Fruit fly (Drosophila melanogaster) whole organism, embryonic: ENCODE results near the gene snu.

Source experiments
- ATbp ChIP-seq: fragments of 200-800 bp; sonication (Bioruptor generic); optimal IDR thresholded peaks from 2 replicates; lab custom pipeline; 2017; ENCODE audit warnings: missing biosample characterization, mild to moderate bottlenecking, missing genetic modification characterization, missing genetic modification reagents
- Aef1 ChIP-seq: fragments of 200-800 bp; sonication (Bioruptor generic); IDR thresholded peaks from 3 replicates; pipeline ENCODE4 v1.3.6; 2022; ENCODE audit warnings: missing biosample characterization, missing genetic modification characterization
- Bgb ChIP-seq: fragments of 200-800 bp; sonication (Bioruptor generic); IDR thresholded peaks from 2 replicates; pipeline ENCODE4 v1.3.6; 2022; ENCODE audit warnings: missing biosample characterization, missing genetic modification characterization; ENCODE audit not compliant: partially characterized antibody
- CG10654 ChIP-seq: fragments of 200-800 bp; sonication (Bioruptor generic); optimal IDR thresholded peaks from 2 replicates; lab custom pipeline; 2016; ENCODE audit warnings: missing biosample characterization, missing genetic modification characterization
- CG10959 ChIP-seq: fragments of 200-800 bp; sonication (Bioruptor generic); IDR thresholded peaks from 2 replicates; pipeline ENCODE4 v1.3.6; 2022; ENCODE audit warnings: missing biosample characterization, missing genetic modification characterization
- CG11560 ChIP-seq: fragments of 200-800 bp; sonication (Bioruptor generic); IDR thresholded peaks from 3 replicates; pipeline ENCODE4 v1.3.6; 2022; ENCODE audit warnings: missing biosample characterization, missing genetic modification characterization
- CG15514 ChIP-seq: fragments of 200-800 bp; sonication (Bioruptor generic); optimal IDR thresholded peaks from 3 replicates; lab custom pipeline; 2017; ENCODE audit warnings: missing biosample characterization, missing genetic modification characterization, mild to moderate bottlenecking, moderate library complexity, missing genetic modification reagents
- CG17359 ChIP-seq: fragments of 200-800 bp; sonication (Bioruptor generic); optimal IDR thresholded peaks from 3 replicates; lab custom pipeline; 2018; ENCODE audit warnings: missing biosample characterization, mild to moderate bottlenecking, missing genetic modification characterization, moderate library complexity
- CG17829 ChIP-seq: fragments of 200-800 bp; optimal IDR thresholded peaks from 2 replicates; lab custom pipeline; 2019; ENCODE audit warnings: missing biosample characterization, mild to moderate bottlenecking, missing genetic modification characterization, moderate library complexity
- CG2875 ChIP-seq: fragments of 200-800 bp; sonication (Bioruptor generic); optimal IDR thresholded peaks from 2 replicates; lab custom pipeline; 2017; ENCODE audit warnings: missing biosample characterization, mild to moderate bottlenecking, missing genetic modification characterization, missing genetic modification reagents
- CG3995 ChIP-seq: fragments of 200-800 bp; sonication (Bioruptor generic); optimal IDR thresholded peaks from 3 replicates; lab custom pipeline; 2016; ENCODE audit warnings: missing biosample characterization, missing genetic modification characterization
- CG4360 ChIP-seq: fragments of 200-800 bp; sonication (Bioruptor generic); IDR thresholded peaks from 2 replicates; pipeline ENCODE4 v1.3.6; 2022; ENCODE audit warnings: missing biosample characterization, missing genetic modification characterization
- CG4820 ChIP-seq: fragments of 200-800 bp; sonication (Bioruptor generic); optimal IDR thresholded peaks from 3 replicates; lab custom pipeline; 2016; ENCODE audit warnings: missing biosample characterization, missing genetic modification characterization
- CG5245 ChIP-seq: fragments of 200-800 bp; sonication (Bioruptor generic); optimal IDR thresholded peaks from 3 replicates; lab custom pipeline; 2016; ENCODE audit warnings: missing biosample characterization, missing genetic modification characterization
- CG5953 ChIP-seq: fragments of 200-800 bp; sonication (Bioruptor generic); IDR thresholded peaks from 2 replicates; pipeline ENCODE4 v1.3.6; 2022; ENCODE audit warnings: missing biosample characterization, missing genetic modification characterization
- CG7745 ChIP-seq: fragments of 200-800 bp; sonication (Bioruptor generic); optimal IDR thresholded peaks from 2 replicates; lab custom pipeline; 2018; ENCODE audit warnings: missing biosample characterization, mild to moderate bottlenecking, missing genetic modification characterization, moderate library complexity
- CG8924 ChIP-seq: fragments of 200-800 bp; optimal IDR thresholded peaks from 3 replicates; lab custom pipeline; 2019; ENCODE audit warnings: missing biosample characterization, mild to moderate bottlenecking, missing genetic modification characterization, moderate library complexity
- CG9215 ChIP-seq: fragments of 200-800 bp; sonication (Bioruptor generic); IDR thresholded peaks from 2 replicates; pipeline ENCODE4 v1.3.6; 2022; ENCODE audit warnings: missing biosample characterization, missing genetic modification characterization
- D19A ChIP-seq: fragments of 200-800 bp; optimal IDR thresholded peaks from 3 replicates; lab custom pipeline; 2019; ENCODE audit warnings: missing biosample characterization, mild to moderate bottlenecking, missing genetic modification characterization, moderate library complexity
- D19B ChIP-seq: fragments of 200-800 bp; sonication (Bioruptor generic); optimal IDR thresholded peaks from 2 replicates; lab custom pipeline; 2017; ENCODE audit warnings: missing biosample characterization, mild to moderate bottlenecking, missing genetic modification characterization
- Dll ChIP-seq: fragments of 200-800 bp; sonication (Bioruptor generic); IDR thresholded peaks from 4 replicates; pipeline ENCODE4 v1.3.6; 2022; ENCODE audit warnings: missing biosample characterization, missing genetic modification characterization; ENCODE audit not compliant: partially characterized antibody
- Eip74EF ChIP-seq, 2 experiments: fragments of 200-800 bp in 1 of 2; fragments of >200 bp in 1 of 2; sonication (Bioruptor generic) in 1 of 2; optimal IDR thresholded peaks; 2 replicates each; lab custom pipeline; 2017 to 2019; ENCODE audit warnings: missing biosample characterization in 2 of 2, missing genetic modification characterization in 2 of 2, mild to moderate bottlenecking in 1 of 2, moderate library complexity in 1 of 2
- HHEX ChIP-seq: fragments of 200-800 bp; sonication (Bioruptor generic); optimal IDR thresholded peaks from 3 replicates; lab custom pipeline; 2017; ENCODE audit warnings: missing biosample characterization, mild to moderate bottlenecking, missing genetic modification characterization, missing genetic modification reagents
- HLH4C ChIP-seq: fragments of 200-800 bp; sonication (Bioruptor generic); IDR thresholded peaks from 3 replicates; pipeline ENCODE4 v1.3.6; 2022; ENCODE audit warnings: missing biosample characterization, missing genetic modification characterization; ENCODE audit not compliant: partially characterized antibody
- Hmx ChIP-seq: fragments of 200-800 bp; sonication (Bioruptor generic); optimal IDR thresholded peaks from 2 replicates; lab custom pipeline; 2016; ENCODE audit warnings: missing biosample characterization, missing genetic modification characterization
- Hr39 ChIP-seq: fragments of >200 bp; optimal IDR thresholded peaks from 2 replicates; lab custom pipeline; 2017
- Hr78 ChIP-seq, 2 experiments: fragments of 200-800 bp in 1 of 2; fragments of >200 bp in 1 of 2; sonication (Bioruptor generic) in 1 of 2; optimal IDR thresholded peaks; 2 replicates each; lab custom pipeline; 2017 to 2019; ENCODE audit warnings: missing biosample characterization in 2 of 2, missing genetic modification characterization in 2 of 2, mild to moderate bottlenecking in 1 of 2, moderate library complexity in 1 of 2
- NK7.1 ChIP-seq: fragments of 200-800 bp; sonication (Bioruptor generic); optimal IDR thresholded peaks from 3 replicates; lab custom pipeline; 2016; ENCODE audit warnings: missing biosample characterization, missing genetic modification characterization
- NfI ChIP-seq: fragments of 200-800 bp; sonication (Bioruptor generic); optimal IDR thresholded peaks from 3 replicates; lab custom pipeline; 2018; ENCODE audit warnings: missing biosample characterization, mild to moderate bottlenecking, missing genetic modification characterization, moderate library complexity
- YL-1 ChIP-seq: fragments of 200-800 bp; sonication (Bioruptor generic); optimal IDR thresholded peaks from 3 replicates; lab custom pipeline; 2017; ENCODE audit warnings: missing biosample characterization, mild to moderate bottlenecking, missing genetic modification characterization
- ab ChIP-seq: fragments of 200-800 bp; sonication (Bioruptor generic); optimal IDR thresholded peaks from 2 replicates; lab custom pipeline; 2016; ENCODE audit warnings: missing biosample characterization, missing genetic modification characterization
- chn ChIP-seq: fragments of 200-800 bp; sonication (Bioruptor generic); optimal IDR thresholded peaks from 2 replicates; lab custom pipeline; 2016; ENCODE audit warnings: missing biosample characterization, missing genetic modification characterization
- croc ChIP-seq: fragments of 200-800 bp; sonication (Bioruptor generic); conservative IDR thresholded peaks from 3 replicates; pipeline ENCODE4 v1.3.6; 2022; ENCODE audit warnings: missing biosample characterization, missing genetic modification characterization
- crol ChIP-seq: fragments of 200-800 bp; sonication (Bioruptor generic); IDR thresholded peaks from 2 replicates; pipeline ENCODE4 v1.3.6; 2022; ENCODE audit warnings: missing biosample characterization, missing genetic modification characterization
- crp ChIP-seq, 2 experiments: fragments of 200-800 bp; sonication (Bioruptor generic); optimal IDR thresholded peaks; 2 replicates in 1 of 2; 3 replicates in 1 of 2; lab custom pipeline; 2017; ENCODE audit warnings: missing biosample characterization in 2 of 2, missing genetic modification characterization in 2 of 2, mild to moderate bottlenecking in 1 of 2, moderate library complexity in 1 of 2
- dimm ChIP-seq: fragments of 200-800 bp; sonication (Bioruptor generic); IDR thresholded peaks from 2 replicates; pipeline ENCODE4 v1.3.6; 2022; ENCODE audit warnings: missing biosample characterization, missing genetic modification characterization
- dmrt99B ChIP-seq: fragments of 200-800 bp; sonication (Bioruptor generic); optimal IDR thresholded peaks from 2 replicates; lab custom pipeline; 2018; ENCODE audit warnings: missing biosample characterization, mild to moderate bottlenecking, missing genetic modification characterization, moderate library complexity
- gcm ChIP-seq: fragments of 200-800 bp; sonication (Bioruptor generic); optimal IDR thresholded peaks from 2 replicates; lab custom pipeline; 2019; ENCODE audit warnings: missing biosample characterization, mild to moderate bottlenecking, missing genetic modification characterization, moderate library complexity
- lola ChIP-seq, 3 experiments: fragments of >200 bp in 2 of 3; fragments of 200-800 bp in 1 of 3; sonication (Bioruptor generic) in 1 of 3; optimal IDR thresholded peaks; 2 replicates each; lab custom pipeline; 2017 to 2019; ENCODE audit warnings: missing biosample characterization in 3 of 3, missing genetic modification characterization in 3 of 3, mild to moderate bottlenecking in 1 of 3, moderate library complexity in 1 of 3
- maf-S ChIP-seq: fragments of 200-800 bp; sonication (Bioruptor generic); optimal IDR thresholded peaks from 2 replicates; lab custom pipeline; 2016; ENCODE audit warnings: missing biosample characterization, missing genetic modification characterization
- pan ChIP-seq, 4 experiments: fragments of >200 bp in 3 of 4; fragments of 200-800 bp in 1 of 4; sonication (Bioruptor generic) in 1 of 4; optimal IDR thresholded peaks in 3 of 4; IDR thresholded peaks in 1 of 4; 2 replicates each; pipeline versions ENCODE4 v1.3.6 to Lab custom; 2017 to 2022; ENCODE audit warnings: missing biosample characterization in 2 of 4, missing genetic modification characterization in 2 of 4, mixed read lengths in 1 of 4
- peb ChIP-seq: fragments of 200-800 bp; sonication (Bioruptor generic); IDR thresholded peaks from 2 replicates; pipeline ENCODE4 v1.3.6; 2022; ENCODE audit warnings: missing biosample characterization, missing genetic modification characterization
- pfk ChIP-seq: fragments of 200-800 bp; sonication (Bioruptor generic); optimal IDR thresholded peaks from 2 replicates; lab custom pipeline; 2018; ENCODE audit warnings: missing biosample characterization, mild to moderate bottlenecking, missing genetic modification characterization, moderate library complexity
- sc ChIP-seq, 3 experiments: fragments of >200 bp in 2 of 3; fragments of 200-800 bp in 1 of 3; sonication (Bioruptor generic) in 1 of 3; optimal IDR thresholded peaks; 2 replicates in 2 of 3; 3 replicates in 1 of 3; lab custom pipeline; 2017; ENCODE audit warnings: mild to moderate bottlenecking in 1 of 3, missing biosample characterization in 1 of 3, missing genetic modification characterization in 1 of 3, missing genetic modification reagents in 1 of 3
- shn ChIP-seq: fragments of 200-800 bp; sonication (Bioruptor generic); optimal IDR thresholded peaks from 3 replicates; lab custom pipeline; 2016; ENCODE audit warnings: missing biosample characterization, missing genetic modification characterization
- ttk ChIP-seq: fragments of 200-800 bp; sonication (Bioruptor generic); IDR thresholded peaks from 2 replicates; pipeline ENCODE4 v2.1.2; 2022; ENCODE audit warnings: missing biosample characterization, missing genetic modification characterization
- unpg ChIP-seq: fragments of 200-800 bp; sonication (Bioruptor generic); optimal IDR thresholded peaks from 3 replicates; lab custom pipeline; 2018; ENCODE audit warnings: missing biosample characterization, mild to moderate bottlenecking, missing genetic modification characterization, moderate library complexity

The snu gene

dm6 chr3R:28676870-28677526 is 2.2 kb downstream of the snu start (continued):
- TF ChIP-seq D19B (GFP tag; lab: Kevin White, UChicago), result peak; percentile 14
- no peak for TF ChIP-seq CG4360 (GFP tag; lab: Robert Waterston, UW)
- no peak for TF ChIP-seq HLH4C (GFP tag; lab: Robert Waterston, UW)
- no peak for TF ChIP-seq crol (GFP tag; lab: Robert Waterston, UW)
- TF ChIP-seq CG8924 (tag; lab: Kevin White, UChicago), result peak; percentile 49
- TF ChIP-seq CG2875 (GFP tag; lab: Kevin White, UChicago), result no peak
- TF ChIP-seq chn (GFP tag; lab: Kevin White, UChicago), result peak; percentile 6
- TF ChIP-seq CG11560 (tag; lab: Robert Waterston, UW), result no peak; the same call in 2 of the 3 replicates
- TF ChIP-seq pfk (GFP tag; lab: Kevin White, UChicago), result no peak
- TF ChIP-seq unpg (GFP tag; lab: Kevin White, UChicago), result peak; percentile 68
- TF ChIP-seq Eip74EF (GFP tag; optimal IDR thresholded peaks at IDR 0.05; lab: Kevin White, UChicago), result peak in 1 of 2 experiments; percentile 93
- TF ChIP-seq dimm, result peak; percentile 32; the same call in 1 of the 2 replicates
- no peak for TF ChIP-seq shn
- TF ChIP-seq CG17829, result peak; percentile 2
- peak; percentile 46; the same call in 1 of the 2 replicates for TF ChIP-seq ttk (GFP tag; lab: Robert Waterston, UW)
- TF ChIP-seq pan (optimal IDR thresholded peaks at IDR 0.05; lab: Kevin White, UChicago), result no peak
- peak in 1 of 2 experiments; percentile 80 for TF ChIP-seq pan (GFP tag; optimal IDR thresholded peaks at IDR 0.05 in 1 of 2, IDR thresholded peaks at IDR 0.05 in 1 of 2)
- peak; percentile 71 for TF ChIP-seq dmrt99B (tag; lab: Kevin White, UChicago)
- TF ChIP-seq CG9215 (GFP tag; lab: Robert Waterston, UW), result peak; percentile 50; the same call in 1 of the 2 replicates
- TF ChIP-seq CG5245 (GFP tag; lab: Kevin White, UChicago), result no peak
- no peak for TF ChIP-seq peb
- TF ChIP-seq CG7745 (tag; lab: Kevin White, UChicago), result no peak
- no peak for TF ChIP-seq D19A
- TF ChIP-seq CG3995, result no peak
- TF ChIP-seq CG10654 (GFP tag; lab: Kevin White, UChicago), result no peak
- peak; percentile 53 for TF ChIP-seq CG17359 (tag; lab: Kevin White, UChicago)
- TF ChIP-seq Dll, result no peak
- TF ChIP-seq ATbp (GFP tag; lab: Kevin White, UChicago), result no peak
- TF ChIP-seq HHEX (GFP tag; lab: Kevin White, UChicago), result peak; percentile 58
- TF ChIP-seq gcm (GFP tag; lab: Kevin White, UChicago), result no peak
- no peak for TF ChIP-seq Hr78 (GFP tag; optimal IDR thresholded peaks at IDR 0.05; lab: Kevin White, UChicago)
- TF ChIP-seq lola (GFP tag; optimal IDR thresholded peaks at IDR 0.05; lab: Kevin White, UChicago), result no peak
- no peak for TF ChIP-seq Hr39
- no peak for TF ChIP-seq crp (GFP tag; optimal IDR thresholded peaks at IDR 0.05; lab: Kevin White, UChicago)
- peak; percentile 94 for TF ChIP-seq CG15514
- no peak for TF ChIP-seq croc (GFP tag; lab: Robert Waterston, UW)
- no peak for TF ChIP-seq Hmx (GFP tag; lab: Kevin White, UChicago)
- TF ChIP-seq sc (optimal IDR thresholded peaks at IDR 0.05; lab: Kevin White, UChicago), result no peak
- no peak for TF ChIP-seq sc (GFP tag; optimal IDR thresholded peaks at IDR 0.05; lab: Kevin White, UChicago)
- TF ChIP-seq Aef1 (GFP tag; lab: Robert Waterston, UW), result peak; percentile 37; the same call in 2 of the 3 replicates
- TF ChIP-seq CG10959 (GFP tag; lab: Robert Waterston, UW), result no peak
- TF ChIP-seq Bgb (GFP tag; lab: Robert Waterston, UW), result no peak
- no peak for TF ChIP-seq CG5953 (GFP tag; lab: Robert Waterston, UW)
- TF ChIP-seq maf-S (GFP tag; lab: Kevin White, UChicago), result no peak
- no peak for TF ChIP-seq ab (GFP tag; lab: Kevin White, UChicago)
- TF ChIP-seq YL-1 (GFP tag; lab: Kevin White, UChicago), result no peak
- TF ChIP-seq NK7.1 (GFP tag; lab: Kevin White, UChicago), result no peak
- TF ChIP-seq CG4820 (GFP tag; lab: Kevin White, UChicago), result no peak
- TF ChIP-seq NfI (GFP tag; lab: Kevin White, UChicago), result peak; percentile 56
